Worm (Caenorhabditis elegans) whole organism, L1 larva: Measurements from ENCODE around the gene F26D2.14.

ENCODE experiments used
- isw-1 ChIP-seq: fragments of 200-800 bp; sonication (Bioruptor generic); IDR thresholded peaks from 2 replicates; pipeline ENCODE4 v1.3.6; 2022; ENCODE audit warnings: missing genetic modification characterization, missing compliant biosample characterization
- mef-2 ChIP-seq: fragments of 150-350 bp; optimal IDR thresholded peaks from 2 replicates; lab custom pipeline; 2014; ENCODE audit warnings: missing biosample characterization, missing genetic modification characterization
- nhr-11 ChIP-seq: fragments of 150-350 bp; optimal IDR thresholded peaks from 2 replicates; lab custom pipeline; 2014; ENCODE audit warnings: missing biosample characterization, missing genetic modification characterization

ce11 chrV:16420696-16421095 is 15.0 kb upstream of the F26D2.14 start, which contains the start of gene srw-48:
- no peak for TF ChIP-seq mef-2 (tag; lab: Kevin White, UChicago)
- TF ChIP-seq isw-1 (GFP tag; lab: Robert Waterston, UW), result no peak
- no peak for TF ChIP-seq nhr-11 (tag; lab: Kevin White, UChicago)
